Fruit fly (Drosophila melanogaster): Measurements from ENCODE around the gene Dysb.

Dysb gene

DNA sequence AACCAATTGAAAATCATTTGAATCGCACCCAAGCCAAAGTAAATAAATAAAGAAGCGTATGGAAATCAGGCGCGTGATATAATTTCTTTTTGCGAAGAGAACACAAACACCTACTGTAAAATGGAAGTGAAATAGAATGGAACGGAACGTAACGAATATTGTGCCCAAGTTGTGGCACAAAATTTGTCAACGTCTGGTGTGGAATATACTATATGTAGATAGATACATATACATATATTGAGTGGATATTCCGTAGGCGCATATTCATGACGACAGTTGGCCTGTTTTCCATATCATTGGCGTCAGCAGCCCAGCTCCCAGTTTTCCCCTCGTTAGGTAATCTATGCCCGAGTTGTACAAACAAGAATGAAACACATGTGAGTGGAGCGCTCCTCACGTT, 35.4 kb upstream of the Dysb start:
- TF ChIP-seq brk (GFP tag; optimal IDR thresholded peaks at IDR 0.05) = no peak
- no peak for TF ChIP-seq CG32264 (GFP tag; optimal IDR thresholded peaks at IDR 0.05)
- no peak for TF ChIP-seq fru (GFP tag; optimal IDR thresholded peaks at IDR 0.05)

- TF ChIP-seq dmrt93B (GFP tag; optimal IDR thresholded peaks at IDR 0.05) (no peak), br (GFP tag; optimal IDR thresholded peaks at IDR 0.05) (no peak), Hr83 (GFP tag; optimal IDR thresholded peaks at IDR 0.05; ENCODE audit: poor library complexity, severe bottlenecking) (no peak), Dif (GFP tag; optimal IDR thresholded peaks at IDR 0.05; ENCODE audit: partially characterized antibody) (no peak), CG9705 (GFP tag; optimal IDR thresholded peaks at IDR 0.05) (no peak), Myc (optimal IDR thresholded peaks at IDR 0.05) (no peak), Hr78 (GFP tag; optimal IDR thresholded peaks at IDR 0.05) (no peak), rgr (GFP tag; optimal IDR thresholded peaks at IDR 0.05) (no peak), ey (GFP tag; optimal IDR thresholded peaks at IDR 0.05) (no peak), Hnf4 (GFP tag; optimal IDR thresholded peaks at IDR 0.05) (no peak), lola (GFP tag; optimal IDR thresholded peaks at IDR 0.05) (no peak), dl (GFP tag; optimal IDR thresholded peaks at IDR 0.05; ENCODE audit: insufficient read depth in 1 of 2, partially characterized antibody in 2 of 2) (no peak), Vsx2 (GFP tag; optimal IDR thresholded peaks at IDR 0.05; ENCODE audit: partially characterized antibody) (no peak), sage (GFP tag; optimal IDR thresholded peaks at IDR 0.05) (no peak), fru (GFP tag; optimal IDR thresholded peaks at IDR 0.05) (no peak), OdsH (GFP tag; optimal IDR thresholded peaks at IDR 0.05) (no peak)
These were observed 34.9 kb upstream of the Dysb start for dm6 chr3L:18832708-18833107.

- TF ChIP-seq tai (GFP tag; optimal IDR thresholded peaks at IDR 0.05) (peak; percentile 62), N (GFP tag; optimal IDR thresholded peaks at IDR 0.05) (no peak), Dif (GFP tag; optimal IDR thresholded peaks at IDR 0.05; ENCODE audit: partially characterized antibody) (no peak), br (GFP tag; optimal IDR thresholded peaks at IDR 0.05) (peak; percentile 30), dmrt93B (GFP tag; optimal IDR thresholded peaks at IDR 0.05) (no peak), Abd-B (GFP tag; optimal IDR thresholded peaks at IDR 0.05) (no peak), foxo (GFP tag; optimal IDR thresholded peaks at IDR 0.05) (no peak), sv (GFP tag; optimal IDR thresholded peaks at IDR 0.05) (no peak), CG9705 (GFP tag; optimal IDR thresholded peaks at IDR 0.05) (no peak), Myc (optimal IDR thresholded peaks at IDR 0.05) (no peak), OdsH (GFP tag; optimal IDR thresholded peaks at IDR 0.05) (peak; percentile 25), GATAd (GFP tag; optimal IDR thresholded peaks at IDR 0.05) (no peak), Hr78 (GFP tag; optimal IDR thresholded peaks at IDR 0.05) (no peak), h (GFP tag; optimal IDR thresholded peaks at IDR 0.05) (peak; percentile 24), Mio (GFP tag; optimal IDR thresholded peaks at IDR 0.05) (no peak), rgr (GFP tag; optimal IDR thresholded peaks at IDR 0.05) (peak; percentile 1), Vsx2 (GFP tag; optimal IDR thresholded peaks at IDR 0.05; ENCODE audit: partially characterized antibody) (peak; percentile 64), dl (GFP tag; optimal IDR thresholded peaks at IDR 0.05; ENCODE audit: insufficient read depth in 1 of 2, partially characterized antibody in 2 of 2) (no peak), woc (GFP tag; optimal IDR thresholded peaks at IDR 0.05) (no peak), sage (GFP tag; optimal IDR thresholded peaks at IDR 0.05) (peak; percentile 30), CrebA (GFP tag; optimal IDR thresholded peaks at IDR 0.05; ENCODE audit: borderline replicate concordance) (no peak), Hr83 (GFP tag; optimal IDR thresholded peaks at IDR 0.05; ENCODE audit: poor library complexity, severe bottlenecking) (peak; percentile 42), usp (GFP tag; optimal IDR thresholded peaks at IDR 0.05) (no peak), ey (GFP tag; optimal IDR thresholded peaks at IDR 0.05) (no peak)
These were observed 34.3 kb upstream of the Dysb start for dm6 chr3L:18833234-18833633.

DNA sequence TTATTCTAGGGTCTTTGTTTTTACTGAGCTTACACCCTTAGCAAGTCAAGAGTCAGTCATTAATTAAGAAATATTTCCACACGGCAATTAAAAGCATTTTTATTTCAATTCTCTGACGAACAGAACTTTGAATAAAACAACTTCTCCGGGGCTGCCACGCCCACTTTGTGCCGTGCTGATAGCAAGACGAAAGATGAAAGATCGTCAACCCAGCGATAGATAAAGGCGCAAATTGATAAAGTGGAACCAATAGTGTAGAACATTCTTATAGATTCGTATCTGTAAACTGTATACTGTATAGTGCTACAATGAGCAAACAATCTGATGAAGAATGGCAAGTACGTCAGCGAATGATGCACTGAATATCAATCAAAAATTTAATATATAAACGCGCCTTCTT, 32.6 kb upstream of the Dysb start:
- TF ChIP-seq h (GFP tag; optimal IDR thresholded peaks at IDR 0.05) = no peak
- no peak for TF ChIP-seq Hnf4 (GFP tag; optimal IDR thresholded peaks at IDR 0.05)
- no peak for TF ChIP-seq dl (GFP tag; optimal IDR thresholded peaks at IDR 0.05; ENCODE audit: insufficient read depth in 1 of 2, partially characterized antibody in 2 of 2)
- no peak for TF ChIP-seq pan (optimal IDR thresholded peaks at IDR 0.05)
- TF ChIP-seq CG32264 (GFP tag; optimal IDR thresholded peaks at IDR 0.05) = no peak
- TF ChIP-seq Rel (GFP tag; optimal IDR thresholded peaks at IDR 0.05) = no peak
- TF ChIP-seq Rel (tag; optimal IDR thresholded peaks at IDR 0.05) = no peak
- no peak for TF ChIP-seq Dif (GFP tag; optimal IDR thresholded peaks at IDR 0.05; ENCODE audit: partially characterized antibody)
- TF ChIP-seq dsf (GFP tag; optimal IDR thresholded peaks at IDR 0.05; ENCODE audit: borderline replicate concordance) = no peak
- TF ChIP-seq Myc (optimal IDR thresholded peaks at IDR 0.05) = no peak
- no peak for TF ChIP-seq jim (GFP tag; optimal IDR thresholded peaks at IDR 0.05)
- TF ChIP-seq Dfd (GFP tag; optimal IDR thresholded peaks at IDR 0.05) = no peak
- no peak for TF ChIP-seq Hr83 (GFP tag; optimal IDR thresholded peaks at IDR 0.05; ENCODE audit: poor library complexity, severe bottlenecking)
- TF ChIP-seq sage (GFP tag; optimal IDR thresholded peaks at IDR 0.05) = no peak
- TF ChIP-seq lola (GFP tag; optimal IDR thresholded peaks at IDR 0.05) = no peak
- no peak for TF ChIP-seq Hr78 (GFP tag; optimal IDR thresholded peaks at IDR 0.05)
- no peak for TF ChIP-seq woc (GFP tag; optimal IDR thresholded peaks at IDR 0.05)
- TF ChIP-seq dmrt93B (GFP tag; optimal IDR thresholded peaks at IDR 0.05) = no peak
- TF ChIP-seq brk (GFP tag; optimal IDR thresholded peaks at IDR 0.05) = no peak

Measured in whole organism, wandering third instar larva.